Worm (Caenorhabditis elegans): ENCODE measurements around the gene F52H3.6.
"Not testable (repeated sequence)": the region's sequence is repeated elsewhere in the genome, so short reads cannot be mapped to it uniquely, and the experiment has no call there.

DNA sequence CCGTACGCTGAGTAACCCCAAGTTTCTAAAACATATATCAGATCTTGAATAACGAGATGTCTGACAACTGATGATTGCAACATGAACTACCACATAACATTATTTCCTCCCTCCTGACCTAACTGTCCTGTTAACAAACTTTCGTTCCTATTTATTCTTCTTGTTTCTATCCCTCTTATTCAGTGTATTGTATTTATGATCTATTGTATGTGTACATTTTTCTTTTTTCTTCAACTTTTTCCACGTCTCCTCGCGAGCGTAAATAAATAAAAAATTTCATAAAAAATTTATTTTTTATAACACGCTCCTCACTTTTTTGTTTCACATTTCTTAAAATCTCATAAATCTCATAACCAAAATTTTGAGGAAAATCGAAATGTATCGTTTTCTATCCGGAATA lies 22.0 kb downstream of the F52H3.6 start, which contains the start of gene ZK892.4:
- TF ChIP-seq W03F9.2, him-1, dao-5 (tag; optimal IDR thresholded peaks at IDR 0.05): not testable (repeated sequence)
